Fruit fly (Drosophila melanogaster) whole organism, embryonic: ENCODE data around the gene PolA1.
A peak's percentile ranks its signal among the peaks of the same experiment; 100 is the strongest.

Experiments
- Adf1 ChIP-seq: fragments of 200-800 bp; sonication (Bioruptor generic); IDR thresholded peaks from 2 replicates; pipeline ENCODE4 v1.3.6; 2022; ENCODE audit warnings: missing biosample characterization, missing genetic modification characterization
- Atf6 ChIP-seq: fragments of 200-800 bp; sonication (Bioruptor generic); IDR thresholded peaks from 2 replicates; pipeline ENCODE4 v1.3.6; 2022; ENCODE audit warnings: missing biosample characterization, missing genetic modification characterization
- CG11456 ChIP-seq: fragments of 200-800 bp; sonication (Bioruptor generic); IDR thresholded peaks from 3 replicates; pipeline ENCODE4 v1.3.6; 2022; ENCODE audit warnings: missing biosample characterization, missing genetic modification characterization
- CG15011 ChIP-seq: fragments of 200-800 bp; sonication (Bioruptor generic); optimal IDR thresholded peaks from 3 replicates; lab custom pipeline; 2018; ENCODE audit warnings: missing biosample characterization, mild to moderate bottlenecking, missing genetic modification characterization
- CG16813 ChIP-seq: fragments of 200-800 bp; sonication (Bioruptor generic); IDR thresholded peaks from 3 replicates; pipeline ENCODE4 v1.3.6; 2022; ENCODE audit warnings: missing biosample characterization, missing genetic modification characterization; ENCODE audit not compliant: partially characterized antibody
- CG17359 ChIP-seq: fragments of 200-800 bp; sonication (Bioruptor generic); optimal IDR thresholded peaks from 3 replicates; lab custom pipeline; 2018; ENCODE audit warnings: missing biosample characterization, mild to moderate bottlenecking, missing genetic modification characterization, moderate library complexity
- CG17829 ChIP-seq: fragments of 200-800 bp; optimal IDR thresholded peaks from 2 replicates; lab custom pipeline; 2019; ENCODE audit warnings: missing biosample characterization, mild to moderate bottlenecking, missing genetic modification characterization, moderate library complexity
- CG1792 ChIP-seq: fragments of 200-800 bp; sonication (Bioruptor generic); optimal IDR thresholded peaks from 2 replicates; lab custom pipeline; 2016; ENCODE audit warnings: missing biosample characterization, missing genetic modification characterization
- CG18476 ChIP-seq: fragments of 200-800 bp; sonication (Bioruptor generic); optimal IDR thresholded peaks from 2 replicates; lab custom pipeline; 2016; ENCODE audit warnings: missing biosample characterization, mild to moderate bottlenecking, missing genetic modification characterization
- CG33557 ChIP-seq: fragments of 200-800 bp; sonication (Bioruptor generic); optimal IDR thresholded peaks from 2 replicates; lab custom pipeline; 2019; ENCODE audit warnings: missing biosample characterization, mild to moderate bottlenecking, missing genetic modification characterization, moderate library complexity
- CG34224 ChIP-seq: fragments of 200-800 bp; sonication (Bioruptor generic); IDR thresholded peaks from 3 replicates; pipeline ENCODE4 v1.3.6; 2022; ENCODE audit warnings: missing biosample characterization, missing genetic modification characterization; ENCODE audit not compliant: partially characterized antibody
- CG3838 ChIP-seq: fragments of 200-800 bp; sonication (Bioruptor generic); optimal IDR thresholded peaks from 3 replicates; lab custom pipeline; 2016; ENCODE audit warnings: missing biosample characterization, missing genetic modification characterization
- CG4328 ChIP-seq: fragments of 200-800 bp; sonication (Bioruptor generic); optimal IDR thresholded peaks from 3 replicates; lab custom pipeline; 2017; ENCODE audit warnings: missing biosample characterization, missing genetic modification reagents, missing genetic modification characterization
- CG4404 ChIP-seq: fragments of 200-800 bp; sonication (Bioruptor generic); IDR thresholded peaks from 2 replicates; pipeline ENCODE4 v1.3.6; 2022; ENCODE audit warnings: missing biosample characterization, missing genetic modification characterization
- CG4854 ChIP-seq: fragments of 200-800 bp; sonication (Bioruptor generic); optimal IDR thresholded peaks from 2 replicates; lab custom pipeline; 2016; ENCODE audit warnings: missing biosample characterization, missing genetic modification characterization, inconsistent platforms
- CG5953 ChIP-seq: fragments of 200-800 bp; sonication (Bioruptor generic); IDR thresholded peaks from 2 replicates; pipeline ENCODE4 v1.3.6; 2022; ENCODE audit warnings: missing biosample characterization, missing genetic modification characterization
- CG6765 ChIP-seq: fragments of 200-800 bp; sonication (Bioruptor generic); optimal IDR thresholded peaks from 3 replicates; lab custom pipeline; 2017; ENCODE audit warnings: missing biosample characterization, mild to moderate bottlenecking, missing genetic modification characterization
- CG8478 ChIP-seq: fragments of >200 bp; optimal IDR thresholded peaks from 2 replicates; lab custom pipeline; 2018
- CG9215 ChIP-seq: fragments of 200-800 bp; sonication (Bioruptor generic); IDR thresholded peaks from 2 replicates; pipeline ENCODE4 v1.3.6; 2022; ENCODE audit warnings: missing biosample characterization, missing genetic modification characterization
- Chrac-16 ChIP-seq: fragments of 200-800 bp; sonication (Bioruptor generic); optimal IDR thresholded peaks from 3 replicates; lab custom pipeline; 2016; ENCODE audit warnings: missing biosample characterization, missing genetic modification characterization
- E2f2 ChIP-seq: fragments of 200-800 bp; sonication (Bioruptor generic); IDR thresholded peaks from 2 replicates; pipeline ENCODE4 v1.3.6; 2022; ENCODE audit warnings: missing biosample characterization, missing genetic modification characterization
- Gsc ChIP-seq: fragments of 200-800 bp; sonication (Bioruptor generic); IDR thresholded peaks from 2 replicates; pipeline ENCODE4 v1.3.6; 2022; ENCODE audit warnings: missing biosample characterization, missing genetic modification characterization
- HHEX ChIP-seq: fragments of 200-800 bp; sonication (Bioruptor generic); optimal IDR thresholded peaks from 3 replicates; lab custom pipeline; 2017; ENCODE audit warnings: missing biosample characterization, mild to moderate bottlenecking, missing genetic modification characterization, missing genetic modification reagents
- HLH3B ChIP-seq: fragments of 200-800 bp; sonication (Bioruptor generic); IDR thresholded peaks from 2 replicates; pipeline ENCODE4 v1.3.6; 2022; ENCODE audit warnings: missing biosample characterization, missing genetic modification characterization
- Hr78 ChIP-seq, 2 experiments: fragments of 200-800 bp in 1 of 2; fragments of >200 bp in 1 of 2; sonication (Bioruptor generic) in 1 of 2; optimal IDR thresholded peaks; 2 replicates each; lab custom pipeline; 2017 to 2019; ENCODE audit warnings: missing biosample characterization in 2 of 2, missing genetic modification characterization in 2 of 2, mild to moderate bottlenecking in 1 of 2, moderate library complexity in 1 of 2
- MBD-R2 ChIP-seq: fragments of 200-800 bp; sonication (Bioruptor generic); IDR thresholded peaks from 2 replicates; pipeline ENCODE4 v1.3.6; 2022; ENCODE audit warnings: missing biosample characterization, missing genetic modification characterization
- MESR4 ChIP-seq: fragments of 200-800 bp; sonication (Bioruptor generic); optimal IDR thresholded peaks from 2 replicates; lab custom pipeline; 2018; ENCODE audit warnings: missing biosample characterization, mild to moderate bottlenecking, missing genetic modification characterization, moderate library complexity
- MTF-1 ChIP-seq: fragments of 200-800 bp; sonication (Bioruptor generic); optimal IDR thresholded peaks from 2 replicates; lab custom pipeline; 2018; ENCODE audit warnings: missing biosample characterization, mild to moderate bottlenecking, missing genetic modification characterization, borderline replicate concordance
- PHDP ChIP-seq: fragments of 200-800 bp; sonication (Bioruptor generic); optimal IDR thresholded peaks from 3 replicates; lab custom pipeline; 2018; ENCODE audit warnings: missing biosample characterization, mild to moderate bottlenecking, missing genetic modification characterization, moderate library complexity
- Sry-δ ChIP-seq: fragments of 200-800 bp; sonication (Bioruptor generic); optimal IDR thresholded peaks from 2 replicates; lab custom pipeline; 2016; ENCODE audit warnings: missing biosample characterization, missing genetic modification characterization
- al ChIP-seq: fragments of 200-800 bp; sonication (Bioruptor generic); IDR thresholded peaks from 2 replicates; pipeline ENCODE4 v1.3.6; 2022; ENCODE audit warnings: missing biosample characterization, missing genetic modification characterization
- ato ChIP-seq: fragments of 200-800 bp; sonication (Bioruptor generic); IDR thresholded peaks from 2 replicates; pipeline ENCODE4 v1.3.6; 2022; ENCODE audit warnings: missing biosample characterization, missing genetic modification characterization; ENCODE audit not compliant: partially characterized antibody
- az2 ChIP-seq: fragments of 200-800 bp; sonication (Bioruptor generic); optimal IDR thresholded peaks from 3 replicates; lab custom pipeline; 2016; ENCODE audit warnings: missing biosample characterization, missing genetic modification characterization
- bbx ChIP-seq: fragments of 200-800 bp; sonication (Bioruptor generic); IDR thresholded peaks from 2 replicates; pipeline ENCODE4 v1.3.6; 2022; ENCODE audit warnings: missing biosample characterization, missing genetic modification characterization; ENCODE audit not compliant: partially characterized antibody
- bcd ChIP-seq: fragments of 200-800 bp; sonication (Bioruptor generic); optimal IDR thresholded peaks from 2 replicates; lab custom pipeline; 2017; ENCODE audit warnings: missing biosample characterization, mild to moderate bottlenecking, missing genetic modification characterization
- corto ChIP-seq: fragments of 200-800 bp; sonication (Bioruptor generic); optimal IDR thresholded peaks from 2 replicates; lab custom pipeline; 2016; ENCODE audit warnings: missing biosample characterization, mild to moderate bottlenecking, missing genetic modification characterization, moderate library complexity
- dan ChIP-seq: fragments of 200-800 bp; sonication (Bioruptor generic); IDR thresholded peaks from 2 replicates; pipeline ENCODE4 v1.3.6; 2022; ENCODE audit warnings: missing biosample characterization, missing genetic modification characterization
- dmrt11E ChIP-seq: fragments of 200-800 bp; sonication (Bioruptor generic); optimal IDR thresholded peaks from 3 replicates; lab custom pipeline; 2018; ENCODE audit warnings: missing biosample characterization, mild to moderate bottlenecking, missing genetic modification characterization, moderate library complexity
- ems ChIP-seq: fragments of 200-800 bp; sonication (Bioruptor generic); optimal IDR thresholded peaks from 3 replicates; lab custom pipeline; 2016; ENCODE audit warnings: missing biosample characterization, missing genetic modification characterization
- exex ChIP-seq: fragments of 200-800 bp; sonication (Bioruptor generic); optimal IDR thresholded peaks from 4 replicates; lab custom pipeline; 2018; ENCODE audit warnings: missing biosample characterization, mild to moderate bottlenecking, missing genetic modification characterization, moderate library complexity
- gem ChIP-seq: fragments of 200-800 bp; sonication (Bioruptor generic); optimal IDR thresholded peaks from 2 replicates; lab custom pipeline; 2019; ENCODE audit warnings: missing biosample characterization, mild to moderate bottlenecking, missing genetic modification characterization, moderate library complexity
- gro ChIP-seq: fragments of 200-800 bp; sonication (Bioruptor generic); optimal IDR thresholded peaks from 2 replicates; lab custom pipeline; 2016; ENCODE audit warnings: missing biosample characterization, missing genetic modification characterization
- gsb ChIP-seq: fragments of 200-800 bp; sonication (Bioruptor generic); IDR thresholded peaks from 2 replicates; pipeline ENCODE4 v1.3.6; 2022; ENCODE audit warnings: missing biosample characterization, missing genetic modification characterization
- ham ChIP-seq: fragments of 200-800 bp; sonication (Bioruptor generic); IDR thresholded peaks from 2 replicates; pipeline ENCODE4 v1.3.6; 2022; ENCODE audit warnings: missing biosample characterization, missing genetic modification characterization
- pfk ChIP-seq: fragments of 200-800 bp; sonication (Bioruptor generic); optimal IDR thresholded peaks from 2 replicates; lab custom pipeline; 2018; ENCODE audit warnings: missing biosample characterization, mild to moderate bottlenecking, missing genetic modification characterization, moderate library complexity
- sens-2 ChIP-seq: fragments of 200-800 bp; sonication (Bioruptor generic); IDR thresholded peaks from 2 replicates; pipeline ENCODE4 v1.3.6; 2022; ENCODE audit warnings: missing biosample characterization, missing genetic modification characterization
- slp2 ChIP-seq: fragments of 200-800 bp; sonication (Bioruptor generic); optimal IDR thresholded peaks from 2 replicates; lab custom pipeline; 2016; ENCODE audit warnings: missing biosample characterization, missing genetic modification characterization
- ttk ChIP-seq: fragments of 200-800 bp; sonication (Bioruptor generic); IDR thresholded peaks from 2 replicates; pipeline ENCODE4 v2.1.2; 2022; ENCODE audit warnings: missing biosample characterization, missing genetic modification characterization
- unpg ChIP-seq: fragments of 200-800 bp; sonication (Bioruptor generic); optimal IDR thresholded peaks from 3 replicates; lab custom pipeline; 2018; ENCODE audit warnings: missing biosample characterization, mild to moderate bottlenecking, missing genetic modification characterization, moderate library complexity
- vvl ChIP-seq: fragments of 200-800 bp; sonication (Bioruptor generic); IDR thresholded peaks from 2 replicates; pipeline ENCODE4 v1.3.6; 2022; ENCODE audit warnings: missing biosample characterization, missing genetic modification characterization

PolA1 gene

DNA sequence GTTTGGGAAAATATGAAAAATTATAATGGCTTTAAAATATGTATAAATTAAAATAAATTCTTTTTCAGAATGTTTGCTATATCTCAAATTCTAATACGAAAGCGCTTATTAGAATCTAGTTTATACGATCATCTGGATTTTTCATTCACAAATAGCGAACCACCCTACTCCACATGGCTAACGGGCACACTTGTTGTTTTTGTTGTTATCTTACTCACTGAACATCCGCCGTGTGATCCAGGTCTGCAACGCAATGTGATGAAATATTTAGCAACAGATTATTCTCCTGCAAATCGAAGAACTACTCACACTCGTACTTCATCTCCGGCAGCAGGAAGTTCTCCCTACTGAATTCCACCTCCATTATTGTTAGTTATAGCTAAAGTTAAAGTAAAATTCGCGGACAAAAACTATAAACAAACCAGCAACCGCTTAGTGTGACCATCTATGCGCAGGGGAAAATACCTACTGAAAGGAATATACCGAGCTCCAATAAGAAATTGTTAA lies 9.0 kb downstream of the PolA1 start, which contains the start of gene Archease (continued):
- peak; percentile 67 for TF ChIP-seq gem
- TF ChIP-seq CG9215 (GFP tag; lab: Robert Waterston, UW) = no peak
- no peak; the same call in 1 of the 2 replicates for TF ChIP-seq HLH3B (GFP tag; lab: Robert Waterston, UW)
- TF ChIP-seq CG4328 = peak; percentile 34
- 0 out of 2 replicates have a peak, but pooled peaks have one; percentile 25 for TF ChIP-seq sens-2 (GFP tag; lab: Robert Waterston, UW)
- peak; percentile 59 for TF ChIP-seq E2f2 (GFP tag; lab: Robert Waterston, UW)
- no peak for TF ChIP-seq CG4404 (GFP tag; lab: Robert Waterston, UW)
- TF ChIP-seq ems (GFP tag; lab: Kevin White, UChicago) = no peak
- 0 out of 2 replicates have a peak, but pooled peaks have one; percentile 33 for TF ChIP-seq Atf6 (GFP tag; lab: Robert Waterston, UW)
- peak; percentile 38; the same call in 2 of the 3 replicates for TF ChIP-seq CG34224 (GFP tag; lab: Robert Waterston, UW)
- peak; percentile 10 for TF ChIP-seq az2
- peak; percentile 74 for TF ChIP-seq MESR4
- TF ChIP-seq pfk (GFP tag; lab: Kevin White, UChicago) = no peak
- peak; percentile 38 for TF ChIP-seq HHEX (GFP tag; lab: Kevin White, UChicago)
- no peak for TF ChIP-seq CG1792 (GFP tag; lab: Kevin White, UChicago)
- no peak; the same call in 1 of the 2 replicates for TF ChIP-seq Adf1
- peak; percentile 40 for TF ChIP-seq bcd (GFP tag; lab: Kevin White, UChicago)
- no peak for TF ChIP-seq CG16813 (GFP tag; lab: Robert Waterston, UW)
- peak; percentile 67 for TF ChIP-seq CG17829
- peak; percentile 77 for TF ChIP-seq PHDP (tag; lab: Kevin White, UChicago)
- TF ChIP-seq CG5953 (GFP tag; lab: Robert Waterston, UW) = no peak
- TF ChIP-seq Chrac-16 (GFP tag; lab: Kevin White, UChicago) = peak; percentile 39
- TF ChIP-seq unpg (GFP tag; lab: Kevin White, UChicago) = peak; percentile 71
- TF ChIP-seq CG6765 = peak; percentile 65
- no peak for TF ChIP-seq Gsc (GFP tag; lab: Robert Waterston, UW)
- TF ChIP-seq MTF-1 (GFP tag; lab: Kevin White, UChicago) = peak; percentile 15
- TF ChIP-seq CG33557 (GFP tag; lab: Kevin White, UChicago) = peak; percentile 28
- TF ChIP-seq Sry-δ = no peak
- TF ChIP-seq CG3838 (GFP tag; lab: Kevin White, UChicago) = peak; percentile 15
- TF ChIP-seq Hr78 (GFP tag; optimal IDR thresholded peaks at IDR 0.05; lab: Kevin White, UChicago) = no peak
- no peak for TF ChIP-seq CG18476 (GFP tag; lab: Kevin White, UChicago)
- TF ChIP-seq dan (GFP tag; lab: Robert Waterston, UW) = no peak
- peak; percentile 13 for TF ChIP-seq dmrt11E (tag; lab: Kevin White, UChicago)
- TF ChIP-seq ttk (GFP tag; lab: Robert Waterston, UW) = no peak
- TF ChIP-seq CG15011 (GFP tag; lab: Kevin White, UChicago) = peak; percentile 26
- TF ChIP-seq CG11456 (GFP tag; lab: Robert Waterston, UW) = 0 out of 3 replicates have a peak, but pooled peaks have one; percentile 12
- TF ChIP-seq MBD-R2 = peak; percentile 61
- TF ChIP-seq bbx (GFP tag; lab: Robert Waterston, UW) = 0 out of 2 replicates have a peak, but pooled peaks have one; percentile 29
- TF ChIP-seq vvl = peak; percentile 67; the same call in 1 of the 2 replicates
- TF ChIP-seq corto = peak; percentile 45
- no peak for TF ChIP-seq gsb (GFP tag; lab: Robert Waterston, UW)
- TF ChIP-seq CG4854 (GFP tag; lab: Kevin White, UChicago) = peak; percentile 12
- TF ChIP-seq slp2 (GFP tag; lab: Kevin White, UChicago) = peak; percentile 16
- TF ChIP-seq al (GFP tag; lab: Robert Waterston, UW) = 0 out of 2 replicates have a peak, but pooled peaks have one; percentile 12
- no peak for TF ChIP-seq ham
- TF ChIP-seq ato = peak; percentile 8; the same call in 1 of the 2 replicates
- peak; percentile 48 for TF ChIP-seq gro (GFP tag; lab: Kevin White, UChicago)
- no peak for TF ChIP-seq CG8478 (lab: Kevin White, UChicago)
- no peak for TF ChIP-seq exex (tag; lab: Kevin White, UChicago)
- peak; percentile 62 for TF ChIP-seq CG17359
